Worm (Caenorhabditis elegans): ENCODE results near the gene decr-1.2.

Gene decr-1.2

ce11 chrII:8585921-8586320 lies 40.5 kb downstream of the decr-1.2 start:
- no peak for TF ChIP-seq ref-2 (tag; optimal IDR thresholded peaks at IDR 0.05)
- TF ChIP-seq dve-1 (tag; optimal IDR thresholded peaks at IDR 0.05) = no peak
- TF ChIP-seq pha-2 (tag; optimal IDR thresholded peaks at IDR 0.05) = no peak
- TF ChIP-seq F13H6.1 (tag; optimal IDR thresholded peaks at IDR 0.05) = no peak
- TF ChIP-seq fkh-6 (tag; optimal IDR thresholded peaks at IDR 0.05) = no peak
- TF ChIP-seq ceh-2 (tag; optimal IDR thresholded peaks at IDR 0.05) = no peak
- TF ChIP-seq fax-1 (tag; optimal IDR thresholded peaks at IDR 0.05) = no peak

- TF ChIP-seq sox-4 (tag; optimal IDR thresholded peaks at IDR 0.05) (no peak), unc-42 (tag; optimal IDR thresholded peaks at IDR 0.05) (peak; percentile 96), sox-2 (GFP tag; IDR thresholded peaks at IDR 0.05) (no peak), ceh-31 (tag; optimal IDR thresholded peaks at IDR 0.05) (peak; percentile 54)
Observed at ce11 chrII:8587660-8588230, 42.3 kb downstream of the decr-1.2 start.

ce11 chrII:8588442-8588841 lies 43.0 kb downstream of the decr-1.2 start:
- TF ChIP-seq unc-42 (tag; optimal IDR thresholded peaks at IDR 0.05) = peak; percentile 81
- TF ChIP-seq hlh-30 (tag; optimal IDR thresholded peaks at IDR 0.05; ENCODE audit: insufficient read depth) = no peak

ce11 chrII:8589227-8589626 lies 43.8 kb downstream of the decr-1.2 start:
- TF ChIP-seq pqm-1 (tag; optimal IDR thresholded peaks at IDR 0.05) (no peak), unc-55 (GFP tag; optimal IDR thresholded peaks at IDR 0.05) (no peak), ztf-16 (tag; optimal IDR thresholded peaks at IDR 0.05) (no peak), sox-2 (GFP tag; IDR thresholded peaks at IDR 0.05) (no peak), T23F11.4 (GFP tag; optimal IDR thresholded peaks at IDR 0.05) (no peak), unc-86 (tag; optimal IDR thresholded peaks at IDR 0.05) (no peak), tbx-2 (tag; optimal IDR thresholded peaks at IDR 0.05) (no peak), ceh-14 (tag; optimal IDR thresholded peaks at IDR 0.05) (peak; percentile 53), gmeb-2 (tag; optimal IDR thresholded peaks at IDR 0.05) (no peak), nhr-232 (tag; optimal IDR thresholded peaks at IDR 0.05) (no peak), ceh-31 (tag; optimal IDR thresholded peaks at IDR 0.05) (peak; percentile 81), pros-1 (tag; optimal IDR thresholded peaks at IDR 0.05) (no peak), F13H6.1 (tag; optimal IDR thresholded peaks at IDR 0.05) (no peak), unc-42 (tag; optimal IDR thresholded peaks at IDR 0.05) (peak; percentile 99), nhr-11 (tag; optimal IDR thresholded peaks at IDR 0.05) (no peak), hlh-30 (tag; optimal IDR thresholded peaks at IDR 0.05; ENCODE audit: insufficient read depth) (no peak), ceh-2 (tag; optimal IDR thresholded peaks at IDR 0.05) (no peak), hlh-8 (tag; optimal IDR thresholded peaks at IDR 0.05) (no peak), nfya-1 (tag; optimal IDR thresholded peaks at IDR 0.05) (no peak), ceh-34 (tag; optimal IDR thresholded peaks at IDR 0.05) (no peak), fkh-10 (GFP tag; optimal IDR thresholded peaks at IDR 0.05) (no peak)

- TF ChIP-seq lin-11 (tag; optimal IDR thresholded peaks at IDR 0.05) (no peak), dmd-4 (tag; optimal IDR thresholded peaks at IDR 0.05; ENCODE audit: borderline replicate concordance) (no peak), pha-4 (tag; optimal IDR thresholded peaks at IDR 0.05) (no peak), ceh-45 (GFP tag; IDR thresholded peaks at IDR 0.05) (no peak), ztf-16 (tag; optimal IDR thresholded peaks at IDR 0.05) (no peak), madf-2 (tag; optimal IDR thresholded peaks at IDR 0.05) (no peak), pag-3 (tag; optimal IDR thresholded peaks at IDR 0.05; ENCODE audit: borderline replicate concordance) (no peak), unc-42 (tag; optimal IDR thresholded peaks at IDR 0.05) (no peak), pqm-1 (tag; optimal IDR thresholded peaks at IDR 0.05) (no peak), unc-55 (GFP tag; optimal IDR thresholded peaks at IDR 0.05) (no peak), ceh-18 (tag; optimal IDR thresholded peaks at IDR 0.05) (no peak), ref-2 (tag; optimal IDR thresholded peaks at IDR 0.05) (no peak), syd-9 (tag; optimal IDR thresholded peaks at IDR 0.05) (no peak), npax-4 (tag; optimal IDR thresholded peaks at IDR 0.05) (no peak), gmeb-2 (tag; optimal IDR thresholded peaks at IDR 0.05) (no peak)
Observed at ce11 chrII:8590684-8591083, 45.3 kb downstream of the decr-1.2 start, which contains the start of gene aptf-4. TSS of gene aptf-4 (plus strand) at chrII:8590984.

All from whole organism, late embryonic.